Worm (Caenorhabditis elegans) whole organism, late embryonic: ENCODE results near the gene catp-2.

Source experiments
- ama-1 ChIP-seq: fragments of 150-350 bp; optimal IDR thresholded peaks from 2 replicates; lab custom pipeline; 2014
- ceh-18 ChIP-seq: sonication (generic microtip); optimal IDR thresholded peaks from 2 replicates; lab custom pipeline; 2016; ENCODE audit warnings: missing genetic modification characterization, missing compliant biosample characterization
- ceh-2 ChIP-seq: sonication (generic microtip); optimal IDR thresholded peaks from 2 replicates; lab custom pipeline; 2016; ENCODE audit warnings: missing genotype, missing genetic modification characterization, missing compliant biosample characterization
- ceh-9 ChIP-seq: sonication (generic microtip); optimal IDR thresholded peaks from 2 replicates; lab custom pipeline; 2016; ENCODE audit warnings: mild to moderate bottlenecking, missing genetic modification characterization, inconsistent platforms, missing compliant biosample characterization
- elt-2 ChIP-seq: sonication (generic microtip); optimal IDR thresholded peaks from 2 replicates; lab custom pipeline; 2016; ENCODE audit warnings: missing genetic modification reagents, missing genetic modification characterization, missing compliant biosample characterization
- hlh-30 ChIP-seq: sonication (generic microtip); optimal IDR thresholded peaks from 2 replicates; lab custom pipeline; 2017; ENCODE audit warnings: antibody characterized with exemption, missing genetic modification characterization, missing compliant biosample characterization; ENCODE audit not compliant: insufficient read depth
- pqm-1 ChIP-seq: sonication (generic microtip); optimal IDR thresholded peaks from 2 replicates; lab custom pipeline; 2016; ENCODE audit warnings: missing genetic modification characterization, missing compliant biosample characterization
- ref-2 ChIP-seq: sonication (generic microtip); optimal IDR thresholded peaks from 2 replicates; lab custom pipeline; 2016; ENCODE audit warnings: missing genetic modification characterization, missing compliant biosample characterization
- ztf-16 ChIP-seq: sonication (generic microtip); optimal IDR thresholded peaks from 2 replicates; lab custom pipeline; 2017; ENCODE audit warnings: missing genetic modification characterization, missing compliant biosample characterization

- TF ChIP-seq ztf-16 (tag; lab: Kevin White, UChicago) (no peak), ceh-9 (tag; lab: Kevin White, UChicago) (no peak), hlh-30 (tag; lab: Kevin White, UChicago) (no peak), ama-1 (lab: Kevin White, UChicago) (no peak), ceh-18 (tag; lab: Kevin White, UChicago) (no peak), elt-2 (tag; lab: Kevin White, UChicago) (no peak), ref-2 (no peak), ceh-2 (no peak), pqm-1 (no peak)
Measured at ce11 chrV:4972943-4973342, 38.4 kb downstream of the catp-2 start, which contains the start of gene srsx-9.
